Fruit fly (Drosophila melanogaster) whole organism, embryonic: Measurements from ENCODE around the gene CAH6.

Source experiments
- ATbp ChIP-seq: fragments of 200-800 bp; sonication (Bioruptor generic); optimal IDR thresholded peaks from 2 replicates; lab custom pipeline; 2017; ENCODE audit warnings: missing biosample characterization, mild to moderate bottlenecking, missing genetic modification characterization, missing genetic modification reagents
- Adf1 ChIP-seq: fragments of 200-800 bp; sonication (Bioruptor generic); IDR thresholded peaks from 2 replicates; pipeline ENCODE4 v1.3.6; 2022; ENCODE audit warnings: missing biosample characterization, missing genetic modification characterization
- Aef1 ChIP-seq: fragments of 200-800 bp; sonication (Bioruptor generic); IDR thresholded peaks from 3 replicates; pipeline ENCODE4 v1.3.6; 2022; ENCODE audit warnings: missing biosample characterization, missing genetic modification characterization
- Atf-2 ChIP-seq: fragments of 200-800 bp; sonication (Bioruptor generic); optimal IDR thresholded peaks from 2 replicates; lab custom pipeline; 2016; ENCODE audit warnings: missing biosample characterization, missing genetic modification characterization
- CG1024 ChIP-seq: fragments of 200-800 bp; sonication (Bioruptor generic); IDR thresholded peaks from 2 replicates; pipeline ENCODE4 v1.3.6; 2022; ENCODE audit warnings: missing biosample characterization, missing genetic modification characterization
- CG10543 ChIP-seq: fragments of 200-800 bp; sonication (Bioruptor generic); optimal IDR thresholded peaks from 3 replicates; lab custom pipeline; 2017; ENCODE audit warnings: missing biosample characterization, mild to moderate bottlenecking, missing genetic modification characterization, moderate library complexity
- CG12236 ChIP-seq: fragments of 200-800 bp; sonication (Bioruptor generic); optimal IDR thresholded peaks from 2 replicates; lab custom pipeline; 2016; ENCODE audit warnings: missing biosample characterization, missing genetic modification characterization
- CG12659 ChIP-seq: fragments of 200-800 bp; sonication (Bioruptor generic); optimal IDR thresholded peaks from 3 replicates; lab custom pipeline; 2017; ENCODE audit warnings: mild to moderate bottlenecking, missing biosample characterization, missing genetic modification reagents, missing genetic modification characterization
- CG15269 ChIP-seq: fragments of 200-800 bp; sonication (Bioruptor generic); optimal IDR thresholded peaks from 2 replicates; lab custom pipeline; 2018; ENCODE audit warnings: missing biosample characterization, mild to moderate bottlenecking, missing genetic modification characterization, moderate library complexity
- CG15479 ChIP-seq: fragments of 200-800 bp; sonication (Bioruptor generic); optimal IDR thresholded peaks from 3 replicates; lab custom pipeline; 2019; ENCODE audit warnings: missing biosample characterization, mild to moderate bottlenecking, missing genetic modification characterization, moderate library complexity
- CG16815 ChIP-seq: fragments of 200-800 bp; sonication (Bioruptor generic); optimal IDR thresholded peaks from 3 replicates; lab custom pipeline; 2017; ENCODE audit warnings: missing biosample characterization, mild to moderate bottlenecking, missing genetic modification characterization
- CG17328 ChIP-seq: fragments of 200-800 bp; sonication (Bioruptor generic); IDR thresholded peaks from 2 replicates; pipeline ENCODE4 v1.3.6; 2022; ENCODE audit warnings: missing biosample characterization, missing genetic modification characterization
- CG1832 ChIP-seq: fragments of 200-800 bp; sonication (Bioruptor generic); optimal IDR thresholded peaks from 2 replicates; lab custom pipeline; 2017; ENCODE audit warnings: missing biosample characterization, mild to moderate bottlenecking, missing genetic modification characterization, inconsistent platforms
- CG2712 ChIP-seq: fragments of 200-800 bp; optimal IDR thresholded peaks from 3 replicates; lab custom pipeline; 2019; ENCODE audit warnings: missing biosample characterization, mild to moderate bottlenecking, missing genetic modification characterization, moderate library complexity
- CG3163 ChIP-seq: fragments of 200-800 bp; sonication (Bioruptor generic); optimal IDR thresholded peaks from 3 replicates; lab custom pipeline; 2016; ENCODE audit warnings: missing biosample characterization, missing genetic modification characterization
- CG6689 ChIP-seq: fragments of 200-800 bp; sonication (Bioruptor generic); IDR thresholded peaks from 2 replicates; pipeline ENCODE4 v1.3.6; 2022; ENCODE audit warnings: missing biosample characterization, missing genetic modification characterization
- CG6765 ChIP-seq: fragments of 200-800 bp; sonication (Bioruptor generic); optimal IDR thresholded peaks from 3 replicates; lab custom pipeline; 2017; ENCODE audit warnings: missing biosample characterization, mild to moderate bottlenecking, missing genetic modification characterization
- CG8944 ChIP-seq: fragments of 200-800 bp; sonication (Bioruptor generic); optimal IDR thresholded peaks from 3 replicates; lab custom pipeline; 2016; ENCODE audit warnings: missing biosample characterization, missing genetic modification characterization
- CrebB ChIP-seq: fragments of 200-800 bp; sonication (Bioruptor generic); optimal IDR thresholded peaks from 3 replicates; lab custom pipeline; 2018; ENCODE audit warnings: missing biosample characterization, mild to moderate bottlenecking, missing genetic modification characterization
- E2f1 ChIP-seq: fragments of 200-800 bp; sonication (Bioruptor generic); IDR thresholded peaks from 2 replicates; pipeline ENCODE4 v1.3.6; 2022; ENCODE audit warnings: missing biosample characterization, missing genetic modification characterization
- ERR ChIP-seq: fragments of 200-800 bp; sonication (Bioruptor generic); optimal IDR thresholded peaks from 2 replicates; lab custom pipeline; 2016; ENCODE audit warnings: missing biosample characterization, missing genetic modification characterization
- Eip74EF ChIP-seq, 2 experiments: fragments of 200-800 bp in 1 of 2; fragments of >200 bp in 1 of 2; sonication (Bioruptor generic) in 1 of 2; optimal IDR thresholded peaks; 2 replicates each; lab custom pipeline; 2017 to 2019; ENCODE audit warnings: missing biosample characterization in 2 of 2, missing genetic modification characterization in 2 of 2, mild to moderate bottlenecking in 1 of 2, moderate library complexity in 1 of 2
- Hr51 ChIP-seq, 2 experiments: fragments of 200-800 bp; sonication (Bioruptor generic); optimal IDR thresholded peaks; 2 replicates in 1 of 2; 3 replicates in 1 of 2; lab custom pipeline; 2016 to 2018; ENCODE audit warnings: missing biosample characterization in 2 of 2, missing genetic modification characterization in 2 of 2, mild to moderate bottlenecking in 1 of 2, moderate library complexity in 1 of 2
- Taf1 ChIP-seq: fragments of 200-800 bp; sonication (Bioruptor generic); IDR thresholded peaks from 2 replicates; pipeline ENCODE4 v1.3.6; 2022; ENCODE audit warnings: missing biosample characterization, missing genetic modification characterization
- Tbp ChIP-seq: fragments of >200 bp; optimal IDR thresholded peaks from 2 replicates; lab custom pipeline; 2018; ENCODE audit warnings: missing biosample characterization, missing genetic modification characterization
- Xbp1 ChIP-seq: fragments of 200-800 bp; sonication (Bioruptor generic); optimal IDR thresholded peaks from 3 replicates; lab custom pipeline; 2016; ENCODE audit warnings: missing biosample characterization, mild to moderate bottlenecking, missing genetic modification characterization
- ac ChIP-seq: fragments of 200-800 bp; sonication (Bioruptor generic); optimal IDR thresholded peaks from 3 replicates; lab custom pipeline; 2017; ENCODE audit warnings: missing biosample characterization, mild to moderate bottlenecking, missing genetic modification characterization
- chinmo ChIP-seq: fragments of 200-800 bp; sonication (Bioruptor generic); IDR thresholded peaks from 4 replicates; pipeline ENCODE4 v1.3.6; 2022; ENCODE audit warnings: missing biosample characterization, missing genetic modification characterization; ENCODE audit not compliant: partially characterized antibody
- crp ChIP-seq, 2 experiments: fragments of 200-800 bp; sonication (Bioruptor generic); optimal IDR thresholded peaks; 2 replicates in 1 of 2; 3 replicates in 1 of 2; lab custom pipeline; 2017; ENCODE audit warnings: missing biosample characterization in 2 of 2, missing genetic modification characterization in 2 of 2, mild to moderate bottlenecking in 1 of 2, moderate library complexity in 1 of 2
- dan ChIP-seq: fragments of 200-800 bp; sonication (Bioruptor generic); IDR thresholded peaks from 2 replicates; pipeline ENCODE4 v1.3.6; 2022; ENCODE audit warnings: missing biosample characterization, missing genetic modification characterization
- dmrt99B ChIP-seq: fragments of 200-800 bp; sonication (Bioruptor generic); optimal IDR thresholded peaks from 2 replicates; lab custom pipeline; 2018; ENCODE audit warnings: missing biosample characterization, mild to moderate bottlenecking, missing genetic modification characterization, moderate library complexity
- eyg ChIP-seq: fragments of 200-800 bp; sonication (Bioruptor generic); optimal IDR thresholded peaks from 3 replicates; lab custom pipeline; 2016; ENCODE audit warnings: missing biosample characterization, missing genetic modification characterization
- fru ChIP-seq: fragments of >200 bp; optimal IDR thresholded peaks from 2 replicates; lab custom pipeline; 2017
- gcm ChIP-seq: fragments of 200-800 bp; sonication (Bioruptor generic); optimal IDR thresholded peaks from 2 replicates; lab custom pipeline; 2019; ENCODE audit warnings: missing biosample characterization, mild to moderate bottlenecking, missing genetic modification characterization, moderate library complexity
- gro ChIP-seq: fragments of 200-800 bp; sonication (Bioruptor generic); optimal IDR thresholded peaks from 2 replicates; lab custom pipeline; 2016; ENCODE audit warnings: missing biosample characterization, missing genetic modification characterization
- hb ChIP-seq: fragments of 200-800 bp; sonication (Bioruptor generic); IDR thresholded peaks from 3 replicates; pipeline ENCODE4 v1.3.6; 2022; ENCODE audit warnings: missing biosample characterization, missing genetic modification characterization; ENCODE audit not compliant: partially characterized antibody
- inv ChIP-seq: fragments of 200-800 bp; sonication (Bioruptor generic); IDR thresholded peaks from 2 replicates; pipeline ENCODE4 v1.3.6; 2022; ENCODE audit warnings: missing biosample characterization, missing genetic modification characterization; ENCODE audit not compliant: partially characterized antibody
- jing ChIP-seq: fragments of 200-800 bp; sonication (Bioruptor generic); optimal IDR thresholded peaks from 2 replicates; lab custom pipeline; 2018; ENCODE audit warnings: missing biosample characterization, mild to moderate bottlenecking, missing genetic modification characterization
- nau ChIP-seq: fragments of 200-800 bp; sonication (Bioruptor generic); optimal IDR thresholded peaks from 3 replicates; lab custom pipeline; 2017; ENCODE audit warnings: missing biosample characterization, mild to moderate bottlenecking, missing genetic modification characterization, missing genetic modification reagents
- p53 ChIP-seq: fragments of 200-800 bp; sonication (Bioruptor generic); optimal IDR thresholded peaks from 2 replicates; lab custom pipeline; 2016; ENCODE audit warnings: missing biosample characterization, missing genetic modification characterization
- pros ChIP-seq: fragments of 200-800 bp; sonication (Bioruptor generic); optimal IDR thresholded peaks from 3 replicates; lab custom pipeline; 2019; ENCODE audit warnings: missing biosample characterization, mild to moderate bottlenecking, missing genetic modification characterization, moderate library complexity
- row ChIP-seq: fragments of 200-800 bp; sonication (Bioruptor generic); IDR thresholded peaks from 3 replicates; pipeline ENCODE4 v1.3.6; 2022; ENCODE audit warnings: missing biosample characterization, missing genetic modification characterization
- seq ChIP-seq: fragments of 200-800 bp; sonication (Bioruptor generic); IDR thresholded peaks from 2 replicates; pipeline ENCODE4 v1.3.6; 2022; ENCODE audit warnings: missing biosample characterization, missing genetic modification characterization
- slbo ChIP-seq: fragments of 200-800 bp; sonication (Bioruptor generic); IDR thresholded peaks from 2 replicates; pipeline ENCODE4 v1.3.6; 2022; ENCODE audit warnings: missing biosample characterization, missing genetic modification characterization
- tin ChIP-seq: fragments of 200-800 bp; sonication (Bioruptor generic); optimal IDR thresholded peaks from 3 replicates; lab custom pipeline; 2016; ENCODE audit warnings: missing biosample characterization, missing genetic modification characterization
- trem ChIP-seq: fragments of 200-800 bp; optimal IDR thresholded peaks from 3 replicates; lab custom pipeline; 2019; ENCODE audit warnings: missing biosample characterization, mild to moderate bottlenecking, missing genetic modification characterization, moderate library complexity
- tx ChIP-seq: fragments of 200-800 bp; sonication (Bioruptor generic); optimal IDR thresholded peaks from 2 replicates; lab custom pipeline; 2016; ENCODE audit warnings: missing biosample characterization, missing genetic modification characterization
- wek ChIP-seq: fragments of 200-800 bp; sonication (Bioruptor generic); optimal IDR thresholded peaks from 3 replicates; lab custom pipeline; 2018; ENCODE audit warnings: missing biosample characterization, mild to moderate bottlenecking, missing genetic modification characterization, moderate library complexity

Gene CAH6

DNA sequence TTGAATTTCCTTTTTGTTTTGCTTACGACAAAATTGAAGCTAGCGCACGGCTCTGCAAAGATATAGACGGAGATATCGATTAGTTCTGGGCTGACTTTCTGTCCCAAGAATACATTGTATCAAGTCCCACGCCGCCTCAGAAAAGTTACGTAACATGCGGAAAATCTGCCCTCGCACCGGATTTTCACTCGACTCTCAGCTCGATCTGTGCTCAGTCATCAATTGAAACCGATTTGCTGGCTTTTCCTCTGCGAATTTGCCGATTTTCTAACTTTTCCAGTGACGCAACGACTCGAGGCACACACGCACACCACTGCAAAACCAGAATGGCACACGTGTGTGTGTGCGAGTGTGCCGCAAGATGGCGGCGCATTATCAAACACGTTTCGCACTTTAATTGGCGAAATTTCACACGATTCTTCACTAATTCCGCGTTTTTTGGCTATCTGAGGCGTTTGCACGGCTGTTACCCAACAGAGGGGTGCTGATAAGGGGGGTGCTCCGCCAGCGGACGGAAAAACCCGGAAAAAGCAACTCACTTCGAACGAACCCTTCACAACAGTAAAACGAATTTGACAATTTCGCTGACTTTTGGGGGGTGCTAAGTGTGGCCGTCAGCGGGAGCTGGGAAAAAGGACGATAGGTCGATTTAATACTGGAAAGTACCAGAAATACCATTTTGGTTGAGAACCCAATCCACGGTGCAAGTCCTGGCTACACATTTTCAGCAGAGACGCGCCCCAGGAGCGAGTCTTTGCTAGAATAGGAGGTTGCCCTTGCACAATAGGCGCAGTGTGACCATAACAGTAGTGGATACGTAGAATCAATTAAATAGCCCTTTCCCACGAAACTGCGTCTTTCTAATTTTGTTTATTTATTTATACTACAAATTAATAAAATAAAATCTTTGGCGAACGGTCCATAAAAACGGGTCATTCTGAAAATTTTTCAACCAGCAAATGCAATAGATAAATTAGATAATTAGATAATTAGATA is 38.1 kb upstream of the CAH6 start, which contains the start of gene ATPsynC (continued):
- peak; percentile 76 for TF ChIP-seq CG10543
- TF ChIP-seq CG16815 (GFP tag; lab: Kevin White, UChicago), result peak; percentile 15
- peak; percentile 52 for TF ChIP-seq CG2712
- TF ChIP-seq Taf1 (GFP tag; lab: Robert Waterston, UW), result no peak
- TF ChIP-seq row (GFP tag; lab: Robert Waterston, UW), result no peak
- TF ChIP-seq seq, result no peak
- peak; percentile 8 for TF ChIP-seq pros (GFP tag; lab: Kevin White, UChicago)
- no peak for TF ChIP-seq chinmo
- no peak for TF ChIP-seq Atf-2 (GFP tag; lab: Kevin White, UChicago)
- TF ChIP-seq tx, result peak; percentile 24
- TF ChIP-seq jing (GFP tag; lab: Kevin White, UChicago), result no peak
- no peak for TF ChIP-seq CG1024 (GFP tag; lab: Robert Waterston, UW)
- TF ChIP-seq gcm (GFP tag; lab: Kevin White, UChicago), result peak; percentile 31
- TF ChIP-seq slbo (GFP tag; lab: Robert Waterston, UW), result no peak
- no peak for TF ChIP-seq ac (GFP tag; lab: Kevin White, UChicago)
- no peak for TF ChIP-seq ATbp
- TF ChIP-seq p53 (GFP tag; lab: Kevin White, UChicago), result peak; percentile 67
- TF ChIP-seq CG15269, result peak; percentile 15
- TF ChIP-seq CG15479 (GFP tag; lab: Kevin White, UChicago), result peak; percentile 51
- TF ChIP-seq Adf1 (GFP tag; lab: Robert Waterston, UW), result no peak
- peak; percentile 27 for TF ChIP-seq CG3163 (GFP tag; lab: Kevin White, UChicago)
- TF ChIP-seq Eip74EF (GFP tag; optimal IDR thresholded peaks at IDR 0.05; lab: Kevin White, UChicago), result peak in 1 of 2 experiments; percentile 86
- TF ChIP-seq CG1832 (GFP tag; lab: Kevin White, UChicago), result no peak
- TF ChIP-seq CG12659, result peak; percentile 93
- no peak for TF ChIP-seq CG12236 (GFP tag; lab: Kevin White, UChicago)
- TF ChIP-seq CG6765 (GFP tag; lab: Kevin White, UChicago), result peak; percentile 78
- peak; percentile 48 for TF ChIP-seq CrebB (tag; lab: Kevin White, UChicago)
- peak; percentile 74 for TF ChIP-seq gro (GFP tag; lab: Kevin White, UChicago)
- no peak for TF ChIP-seq CG17328 (GFP tag; lab: Robert Waterston, UW)
- TF ChIP-seq ERR, result peak; percentile 58
- no peak for TF ChIP-seq dan
- TF ChIP-seq crp (GFP tag; optimal IDR thresholded peaks at IDR 0.05; lab: Kevin White, UChicago), result no peak
- no peak for TF ChIP-seq Tbp (GFP tag; lab: Kevin White, UChicago)
- TF ChIP-seq CG8944 (GFP tag; lab: Kevin White, UChicago), result peak; percentile 10
- TF ChIP-seq hb (GFP tag; lab: Robert Waterston, UW), result no peak
- peak; percentile 17 for TF ChIP-seq wek
- no peak for TF ChIP-seq inv (GFP tag; lab: Robert Waterston, UW)
- no peak for TF ChIP-seq Xbp1 (GFP tag; lab: Kevin White, UChicago)
- TF ChIP-seq E2f1, result no peak
- no peak for TF ChIP-seq fru (lab: Kevin White, UChicago)
- no peak for TF ChIP-seq Aef1
- peak; percentile 31 for TF ChIP-seq tin
- peak; percentile 61 for TF ChIP-seq nau (GFP tag; lab: Kevin White, UChicago)
- TF ChIP-seq dmrt99B, result no peak
- TF ChIP-seq trem (tag; lab: Kevin White, UChicago), result peak; percentile 81
- TF ChIP-seq CG6689 (GFP tag; lab: Robert Waterston, UW), result no peak
- TF ChIP-seq eyg (GFP tag; lab: Kevin White, UChicago), result peak; percentile 35
- peak; percentile 23 to 24 for TF ChIP-seq Hr51 (GFP tag; optimal IDR thresholded peaks at IDR 0.05; lab: Kevin White, UChicago)
